Fruit fly (Drosophila melanogaster) whole organism, larva: Measurements from ENCODE around the gene wfs1.

Experiments used
- noc ChIP-seq: fragments of 200-800 bp; sonication (Bioruptor generic); optimal IDR thresholded peaks from 3 replicates; lab custom pipeline; 2019; ENCODE audit warnings: missing biosample characterization, mild to moderate bottlenecking, missing genetic modification characterization, moderate library complexity

wfs1 gene

DNA sequence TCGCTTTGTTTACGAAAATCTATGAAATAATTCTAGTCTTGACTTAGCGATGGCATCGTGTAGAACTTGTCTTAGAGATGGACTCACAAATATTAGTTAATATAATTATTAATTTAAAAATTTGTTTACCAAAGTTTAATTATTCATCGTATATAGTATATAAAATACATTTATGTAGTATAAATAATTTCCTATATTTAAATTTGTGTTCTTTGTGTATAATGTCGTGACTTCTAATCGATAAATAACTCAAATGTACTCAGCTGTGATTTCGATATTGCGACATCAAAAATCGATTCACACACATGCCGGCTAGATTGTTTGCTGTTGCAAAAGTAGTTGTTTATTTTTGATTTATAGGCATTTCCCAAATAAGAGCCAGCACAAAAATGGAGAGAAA is at the start of gene wfs1, which contains the start of gene Nup133:
wfs1 (minus strand) TSS at position 70 of the 400 bp plus-strand sequence.
Nup133 (plus strand) TSS at position 297 of the 400 bp plus-strand sequence.
- peak; percentile 73 for TF ChIP-seq noc (tag; lab: Kevin White, UChicago)

DNA sequence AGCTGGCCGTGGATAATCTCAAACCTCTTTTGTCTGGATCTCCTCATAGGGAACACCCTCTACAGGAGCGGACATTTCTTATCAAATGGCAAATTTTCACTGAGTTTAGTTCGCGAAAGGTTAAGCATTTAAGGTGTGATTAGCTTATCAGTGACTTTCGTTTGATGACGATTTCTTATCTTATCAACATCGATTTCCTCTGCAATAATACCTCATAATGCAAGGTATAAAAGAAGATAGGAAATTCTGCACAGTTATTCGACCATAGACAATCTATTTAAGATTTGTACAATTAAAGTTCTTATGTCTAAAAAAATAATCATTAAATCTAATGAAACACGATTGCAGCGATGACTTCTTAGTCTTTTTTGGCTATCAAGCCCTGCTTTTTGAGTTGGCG is 43.6 kb upstream of the wfs1 start, which contains the start of gene Takl2:
Takl2 (minus strand) TSS at position 101 of the 400 bp plus-strand sequence.
- no peak for TF ChIP-seq noc (tag; lab: Kevin White, UChicago)

DNA sequence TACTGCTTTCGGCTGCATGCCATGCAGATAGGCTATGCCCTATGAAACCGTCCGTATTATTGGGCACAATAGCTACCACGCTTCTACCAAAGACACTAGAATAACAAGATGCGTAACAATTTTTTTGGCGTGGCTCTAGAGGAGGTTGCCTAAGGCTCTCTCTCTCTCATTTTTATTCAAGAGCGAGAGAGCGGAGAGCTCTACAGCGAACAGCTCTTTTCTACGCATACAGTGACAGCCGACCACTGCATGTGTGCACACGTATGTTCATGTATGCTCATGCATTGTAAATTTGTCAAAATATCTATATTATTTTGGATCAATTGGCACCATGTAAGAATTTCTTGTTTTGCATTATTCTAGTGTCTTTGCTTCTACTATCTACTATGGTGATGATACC is 42.8 kb upstream of the wfs1 start:
- TF ChIP-seq noc (tag; lab: Kevin White, UChicago), result no peak

DNA sequence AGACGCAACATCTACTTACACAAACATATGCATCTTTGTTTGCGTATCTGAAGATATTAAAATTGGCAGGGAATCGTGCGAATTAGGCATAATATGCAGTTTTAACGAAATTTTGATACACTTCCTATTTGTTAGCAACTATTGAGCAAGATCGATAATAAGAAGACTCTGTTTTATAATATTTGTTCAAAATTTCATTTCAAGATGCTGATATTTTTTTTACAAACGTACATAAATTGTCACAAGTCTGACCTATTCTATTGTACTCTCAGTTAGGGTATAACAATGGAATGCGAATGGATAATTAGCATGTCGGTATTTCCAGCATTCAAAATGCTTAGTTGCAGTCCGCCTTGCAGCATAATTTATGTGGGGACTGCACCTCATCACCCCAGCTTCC is 37.7 kb upstream of the wfs1 start:
- TF ChIP-seq noc (tag; lab: Kevin White, UChicago), result no peak

DNA sequence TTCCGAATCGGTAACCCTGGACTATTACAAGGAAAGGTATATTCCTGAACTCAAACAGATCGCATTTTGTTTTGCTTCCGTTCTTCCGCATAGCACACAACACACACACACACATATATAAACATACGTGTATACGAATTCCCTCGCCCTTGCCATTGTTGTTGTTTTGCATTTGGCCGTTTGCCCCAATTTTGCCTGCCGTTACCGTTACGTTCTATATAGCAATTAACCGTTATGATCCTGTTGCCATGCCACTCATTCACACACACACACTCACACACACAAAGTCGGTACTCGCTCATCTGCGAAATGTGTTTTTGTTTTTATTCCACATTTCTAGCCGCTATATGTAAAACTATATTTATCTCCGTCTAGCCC is 37.3 kb upstream of the wfs1 start:
- no peak for TF ChIP-seq noc (tag; lab: Kevin White, UChicago)

DNA sequence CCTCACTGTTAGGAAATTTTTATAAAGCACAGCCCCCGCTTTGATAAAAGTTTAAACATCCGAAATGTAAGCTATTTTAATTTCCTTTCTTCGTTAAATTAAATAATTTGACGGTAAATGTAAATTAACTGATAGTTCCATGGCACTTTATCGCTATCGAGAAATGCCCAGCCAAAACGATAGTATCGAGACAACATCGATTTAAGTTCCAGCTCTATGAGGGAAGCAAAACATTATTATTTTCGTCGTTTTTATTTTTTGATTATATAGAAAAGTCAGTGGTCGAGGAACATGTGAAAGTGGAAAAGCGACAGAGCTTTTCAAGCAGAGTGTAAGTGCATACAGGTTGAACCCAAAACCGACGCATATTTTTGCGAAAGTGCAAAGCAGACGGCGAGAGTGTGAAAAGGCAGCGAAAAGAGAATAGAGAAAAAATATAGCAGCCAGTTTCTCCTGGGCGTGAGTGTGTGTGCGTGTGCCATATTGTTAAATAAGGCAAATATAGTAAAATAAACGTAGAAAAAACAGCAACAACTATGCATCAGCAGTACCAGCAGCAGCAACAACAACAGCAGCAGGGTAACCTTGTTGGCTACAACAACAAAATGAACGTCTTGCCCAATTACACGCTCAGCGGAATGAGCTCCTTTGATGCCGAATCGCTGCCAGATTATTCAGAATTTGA is 36.7 kb upstream of the wfs1 start, which contains the start of gene CG45049:
CG45049 (plus strand) TSS at position 197 of the 685 bp plus-strand sequence.
- TF ChIP-seq noc (tag; lab: Kevin White, UChicago), result no peak

DNA sequence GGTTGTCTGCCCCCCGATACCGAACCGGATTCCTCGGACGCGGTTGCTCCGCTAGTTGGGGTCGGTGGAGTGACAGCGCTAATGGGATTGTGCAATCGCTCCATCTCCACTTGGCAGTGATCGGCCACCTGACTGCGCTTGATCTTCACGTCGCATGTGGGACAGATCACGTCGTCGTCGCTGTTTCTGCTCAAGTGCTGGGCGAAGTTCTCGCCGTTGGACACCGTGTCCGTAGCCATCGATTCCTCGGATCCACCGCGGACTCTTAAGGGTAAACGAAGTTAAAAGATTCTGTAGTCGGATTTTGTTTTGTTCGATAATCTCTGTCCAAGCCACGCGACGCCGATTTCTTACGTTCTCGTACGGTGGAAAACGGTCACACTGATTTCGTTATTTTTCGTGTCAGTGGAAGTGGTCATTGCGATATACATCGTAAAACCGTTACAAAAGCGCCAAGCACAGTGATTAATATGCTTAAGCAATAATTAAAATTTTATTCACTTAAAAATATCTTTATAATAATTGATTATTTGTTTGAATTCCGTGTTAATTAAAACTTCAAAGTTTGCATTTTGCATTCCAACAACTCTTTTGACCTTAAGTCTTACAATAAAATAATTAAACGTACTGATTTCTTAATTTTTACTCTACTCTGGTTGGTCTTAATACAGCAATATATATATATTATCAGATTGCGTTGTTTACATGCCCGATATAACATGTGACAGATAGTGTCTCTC is 36.0 kb upstream of the wfs1 start, which contains the start of gene RNF220:
RNF220 (minus strand) TSS at position 384 of the 740 bp plus-strand sequence.
- TF ChIP-seq noc (tag; lab: Kevin White, UChicago), result no peak

DNA sequence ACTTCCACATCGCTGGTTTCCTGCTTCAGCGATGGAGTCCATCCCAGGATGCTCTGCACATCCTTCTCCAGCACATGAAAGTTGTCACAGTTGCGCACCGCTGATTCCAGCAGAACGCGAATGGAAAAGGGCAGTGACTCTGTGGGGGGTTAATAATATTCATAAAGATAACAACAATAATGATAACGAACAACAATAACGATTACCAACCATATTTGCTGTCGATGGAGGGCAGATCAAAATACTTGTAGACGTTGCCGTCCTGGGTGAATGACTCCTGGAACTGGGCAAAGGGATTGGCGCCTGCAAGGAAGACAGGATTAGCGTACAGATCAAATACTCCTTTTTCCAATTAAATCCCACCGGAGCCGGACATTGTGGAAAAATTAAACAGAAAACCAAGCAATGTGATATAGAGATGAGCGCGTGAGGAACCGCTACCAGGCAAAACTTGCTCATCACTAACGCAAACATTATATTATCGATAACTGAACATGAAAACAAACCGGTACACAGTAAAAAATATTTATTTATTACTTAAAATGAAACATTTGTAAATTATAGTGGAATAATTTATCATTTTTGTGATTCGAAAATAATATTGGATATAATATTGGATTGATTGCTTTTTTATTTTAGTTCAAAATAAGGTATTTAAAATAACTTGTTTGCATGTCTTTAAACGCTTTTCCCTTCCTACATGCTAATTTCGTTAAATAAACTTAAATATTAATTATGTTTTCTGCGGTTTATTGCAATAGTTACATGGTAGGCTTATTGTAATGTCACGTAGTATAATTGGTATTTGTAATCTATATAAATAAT is 34.2 kb upstream of the wfs1 start, which contains the start of gene Irp-1A:
Irp-1A (minus strand) TSS at position 439 of the 825 bp plus-strand sequence.
- TF ChIP-seq noc (tag; lab: Kevin White, UChicago), result peak; percentile 58

DNA sequence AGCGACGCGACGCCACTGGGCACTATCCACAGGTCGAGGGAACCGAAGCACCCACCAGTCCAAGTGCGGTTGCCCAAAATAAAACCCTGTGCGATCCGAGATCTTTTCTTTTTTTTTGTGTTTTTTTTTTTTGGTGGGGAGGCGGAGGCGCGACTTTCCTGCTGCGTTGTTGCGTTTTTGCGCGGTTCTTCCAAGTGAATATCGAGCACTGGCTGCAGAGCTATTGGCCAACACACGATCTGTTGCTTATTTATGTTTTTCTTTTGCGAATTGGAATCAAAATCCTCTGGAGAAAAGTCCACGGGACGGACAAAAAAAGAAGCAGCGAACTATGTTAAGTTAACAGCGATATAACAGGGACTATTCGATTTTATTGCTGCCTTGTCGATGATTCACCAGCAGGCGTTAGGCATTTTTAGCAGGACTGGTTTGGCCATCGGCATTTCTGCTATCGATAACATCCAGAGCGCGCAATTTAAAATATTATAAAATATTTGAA is 30.7 kb upstream of the wfs1 start, which contains the start of gene wge:
wge (minus strand) TSS at position 343 of the 499 bp plus-strand sequence.
- no peak for TF ChIP-seq noc (tag; lab: Kevin White, UChicago)

DNA sequence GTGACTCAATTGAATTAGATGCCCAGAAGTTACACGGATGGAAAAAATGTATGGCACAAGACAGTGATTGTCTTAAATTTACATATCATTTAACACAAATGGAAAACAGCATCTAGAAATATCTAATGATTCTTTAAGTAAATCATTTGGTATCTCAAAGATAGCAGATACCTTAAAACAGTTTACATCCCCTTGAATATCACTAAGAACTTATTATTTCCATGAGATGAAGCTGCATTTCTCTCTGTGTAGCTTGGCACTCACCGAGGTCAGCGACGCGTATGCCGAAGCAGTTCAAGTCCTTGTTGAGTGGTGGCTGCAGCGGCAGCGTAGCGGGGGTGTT is 29.4 kb upstream of the wfs1 start:
- TF ChIP-seq noc (tag; lab: Kevin White, UChicago), result no peak

DNA sequence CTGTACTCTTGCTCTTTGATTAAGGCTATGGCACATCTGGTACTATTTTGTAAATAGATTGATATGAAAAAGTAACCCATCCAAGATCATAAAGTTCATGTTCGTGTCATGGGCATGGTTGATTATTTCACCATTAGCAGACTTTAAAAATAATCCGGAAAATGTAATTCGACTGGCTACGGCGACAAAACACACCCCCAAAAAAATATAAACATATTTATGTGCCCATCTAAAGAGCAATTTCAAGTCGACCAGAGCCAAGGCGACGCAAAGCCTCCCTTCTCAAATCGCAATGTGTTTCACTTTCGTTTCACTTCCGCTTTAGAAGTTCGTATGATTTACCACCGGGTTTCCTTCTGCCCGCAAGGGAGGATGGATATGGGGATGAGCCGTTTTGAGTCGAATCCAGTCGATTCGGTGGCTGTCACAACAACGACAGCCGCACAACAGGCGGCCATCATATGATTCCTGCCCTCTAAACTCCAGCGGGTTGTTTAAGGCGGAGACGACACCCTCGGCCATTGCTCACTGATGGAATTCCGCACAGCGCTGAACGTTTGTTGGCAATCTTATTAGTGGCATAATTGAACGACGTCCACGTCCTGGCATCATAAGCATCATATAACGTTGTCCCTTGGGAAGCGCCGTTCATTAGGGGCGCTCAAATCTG is 28.9 kb upstream of the wfs1 start:
- no peak for TF ChIP-seq noc (tag; lab: Kevin White, UChicago)

DNA sequence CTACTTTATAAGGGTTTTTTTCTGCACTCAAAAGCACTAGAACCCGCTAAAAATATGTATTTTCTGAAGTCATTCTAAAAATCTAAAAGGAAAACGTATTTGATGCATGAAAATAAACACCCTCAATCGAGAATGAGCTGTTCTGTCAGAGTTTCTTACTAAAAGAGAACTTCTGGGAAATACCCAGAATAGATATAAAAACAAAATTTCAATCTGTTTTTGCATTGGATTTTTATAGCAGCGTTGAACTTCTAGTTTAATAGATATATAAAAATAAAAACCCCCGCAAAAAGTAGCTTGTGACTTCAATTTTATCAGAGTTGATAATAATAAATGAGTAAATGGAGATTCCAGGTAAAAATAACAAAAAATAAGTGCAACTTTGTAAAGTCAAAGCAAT is 28.2 kb upstream of the wfs1 start:
- no peak for TF ChIP-seq noc (tag; lab: Kevin White, UChicago)

DNA sequence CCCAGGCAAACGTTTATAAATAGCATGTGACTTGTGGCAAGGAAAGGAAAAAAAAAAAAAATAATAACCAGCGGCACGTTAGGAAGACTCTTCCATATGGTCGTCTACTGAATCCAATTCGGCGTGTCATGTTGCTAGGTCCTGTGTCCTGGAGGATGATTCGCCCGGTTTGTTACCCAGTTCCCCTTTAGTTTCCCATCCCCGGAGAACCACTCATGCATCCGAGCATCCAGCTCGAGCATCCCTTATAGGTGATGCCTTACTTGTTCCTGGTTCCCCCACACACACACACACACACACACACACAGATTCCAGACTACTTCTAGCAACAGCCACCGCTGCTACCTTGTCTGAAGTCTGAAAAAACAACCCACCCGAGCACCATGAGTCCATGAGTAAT is 27.7 kb upstream of the wfs1 start:
- TF ChIP-seq noc (tag; lab: Kevin White, UChicago), result no peak

DNA sequence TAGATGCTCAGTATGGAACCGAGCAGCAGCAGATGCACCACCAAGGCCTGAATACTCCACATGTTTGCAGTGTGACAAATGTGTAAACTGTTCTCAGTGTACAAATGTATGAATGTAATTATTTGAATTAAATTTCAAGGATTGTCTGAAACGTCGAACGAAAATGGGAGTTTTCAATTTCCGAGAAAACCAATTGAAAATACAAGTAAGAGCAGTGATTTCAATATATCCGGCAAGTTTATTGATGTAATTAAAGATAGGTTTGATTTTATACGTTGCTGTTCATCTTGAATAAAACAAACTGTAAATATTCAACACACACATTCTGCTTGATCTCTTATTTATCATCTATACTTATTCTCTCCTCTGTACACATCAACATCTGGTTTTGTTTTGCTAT is 20.5 kb upstream of the wfs1 start, which contains the start of gene CG4907:
CG4907 (minus strand) TSS at position 101 of the 400 bp plus-strand sequence.
- TF ChIP-seq noc (tag; lab: Kevin White, UChicago), result no peak

DNA sequence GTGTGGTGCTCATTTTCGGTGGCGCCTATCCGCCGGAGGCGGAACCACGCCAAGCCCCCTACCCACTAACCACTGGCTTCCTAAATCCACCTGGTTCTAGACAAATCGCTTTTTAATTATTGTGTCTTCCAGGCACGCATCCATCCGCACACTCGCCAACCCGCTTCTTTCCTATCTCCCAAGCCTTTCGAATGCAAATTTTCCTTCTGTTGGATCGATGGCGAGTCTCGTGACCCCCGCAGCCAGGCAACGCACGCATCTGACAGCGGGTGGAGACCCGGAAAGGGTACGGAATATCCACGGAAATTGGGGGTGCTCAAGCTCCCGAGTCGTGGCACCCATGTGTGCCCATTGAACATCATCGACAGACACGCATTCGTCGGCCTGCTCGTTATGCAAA is 17.0 kb upstream of the wfs1 start, which contains the start of gene CG13842:
CG13842 (minus strand) TSS at position 101 of the 400 bp plus-strand sequence.
- TF ChIP-seq noc (tag; lab: Kevin White, UChicago), result no peak
